Worm (Caenorhabditis elegans) whole organism, L4 larva: Measurements from ENCODE around the gene W08G11.5.
"Not testable (repeated sequence)": the region's sequence is repeated elsewhere in the genome, so short reads cannot be mapped to it uniquely, and the experiment has no call there.

Experiments used
- ctbp-1 ChIP-seq: fragments of 200-800 bp; sonication (Bioruptor generic); IDR thresholded peaks from 2 replicates; pipeline ENCODE4 v1.3.6; 2022; ENCODE audit warnings: missing genetic modification reagents, missing genetic modification characterization, missing compliant biosample characterization
- dpl-1 ChIP-seq: fragments of 150-350 bp; optimal IDR thresholded peaks from 2 replicates; lab custom pipeline; 2014; ENCODE audit warnings: missing biosample characterization, missing genetic modification reagents, missing genetic modification characterization
- dve-1 ChIP-seq: sonication (generic microtip); optimal IDR thresholded peaks from 2 replicates; lab custom pipeline; 2017; ENCODE audit warnings: antibody characterized with exemption, mild to moderate bottlenecking, missing genetic modification characterization, missing compliant biosample characterization; ENCODE audit not compliant: insufficient read depth
- egl-27 ChIP-seq: sonication (generic microtip); optimal IDR thresholded peaks from 3 replicates; lab custom pipeline; 2017; ENCODE audit warnings: missing biosample characterization, missing genetic modification reagents, missing genetic modification characterization
- lsy-2 ChIP-seq, 2 experiments: fragments of 150-350 bp in 1 of 2; sonication (generic microtip) in 1 of 2; optimal IDR thresholded peaks; 2 replicates each; lab custom pipeline; 2014 to 2017; ENCODE audit warnings: missing biosample characterization in 2 of 2, missing genetic modification characterization in 2 of 2
- mdl-1 ChIP-seq, 2 experiments: fragments of 150-350 bp in 1 of 2; sonication (generic microtip) in 1 of 2; optimal IDR thresholded peaks; 2 replicates each; lab custom pipeline; 2014 to 2017; ENCODE audit warnings: missing biosample characterization in 2 of 2, missing genetic modification characterization in 2 of 2
- nhr-102 ChIP-seq: sonication (generic microtip); optimal IDR thresholded peaks from 2 replicates; lab custom pipeline; 2016; ENCODE audit warnings: mild to moderate bottlenecking, missing genetic modification characterization, moderate library complexity, missing compliant biosample characterization
- nhr-11 ChIP-seq: fragments of 150-350 bp; optimal IDR thresholded peaks from 2 replicates; lab custom pipeline; 2014; ENCODE audit warnings: missing biosample characterization, missing genetic modification characterization
- nhr-76 ChIP-seq: fragments of 150-350 bp; optimal IDR thresholded peaks from 2 replicates; lab custom pipeline; 2014; ENCODE audit warnings: missing biosample characterization, missing genetic modification characterization
- pha-4 ChIP-seq, 2 experiments: fragments of 150-350 bp in 1 of 2; fragments of 200-800 bp in 1 of 2; sonication (Bioruptor generic) in 1 of 2; IDR thresholded peaks in 1 of 2; optimal IDR thresholded peaks in 1 of 2; 2 replicates each; pipeline versions ENCODE4 v1.3.6 to Lab custom; 2014 to 2022; ENCODE audit warnings: missing genetic modification characterization in 2 of 2, missing genetic modification reagents in 2 of 2, missing biosample characterization in 1 of 2, missing compliant biosample characterization in 1 of 2
- unc-39 ChIP-seq: sonication (generic microtip); optimal IDR thresholded peaks from 2 replicates; lab custom pipeline; 2017; ENCODE audit warnings: missing biosample characterization, missing genetic modification characterization
- unc-62 ChIP-seq, 3 experiments: fragments of 150-350 bp in 1 of 3; sonication (generic microtip); optimal IDR thresholded peaks in 2 of 3; peaks in 1 of 3; 1 replicate in 1 of 3; 2 replicates in 2 of 3; lab custom pipeline; 2014 to 2017; ENCODE audit warnings: missing biosample characterization in 3 of 3, missing genetic modification characterization in 3 of 3, missing genetic modification reagents in 3 of 3, missing genotype in 1 of 3
- zfp-2 ChIP-seq: sonication (generic microtip); optimal IDR thresholded peaks from 2 replicates; lab custom pipeline; 2016; ENCODE audit warnings: mild to moderate bottlenecking, missing genetic modification characterization, missing compliant biosample characterization
- zfp-3 ChIP-seq: fragments of 200-800 bp; sonication (Bioruptor generic); conservative IDR thresholded peaks from 2 replicates; pipeline ENCODE4 v1.3.6; 2022; ENCODE audit warnings: missing genetic modification reagents, missing genetic modification characterization, missing compliant biosample characterization

DNA sequence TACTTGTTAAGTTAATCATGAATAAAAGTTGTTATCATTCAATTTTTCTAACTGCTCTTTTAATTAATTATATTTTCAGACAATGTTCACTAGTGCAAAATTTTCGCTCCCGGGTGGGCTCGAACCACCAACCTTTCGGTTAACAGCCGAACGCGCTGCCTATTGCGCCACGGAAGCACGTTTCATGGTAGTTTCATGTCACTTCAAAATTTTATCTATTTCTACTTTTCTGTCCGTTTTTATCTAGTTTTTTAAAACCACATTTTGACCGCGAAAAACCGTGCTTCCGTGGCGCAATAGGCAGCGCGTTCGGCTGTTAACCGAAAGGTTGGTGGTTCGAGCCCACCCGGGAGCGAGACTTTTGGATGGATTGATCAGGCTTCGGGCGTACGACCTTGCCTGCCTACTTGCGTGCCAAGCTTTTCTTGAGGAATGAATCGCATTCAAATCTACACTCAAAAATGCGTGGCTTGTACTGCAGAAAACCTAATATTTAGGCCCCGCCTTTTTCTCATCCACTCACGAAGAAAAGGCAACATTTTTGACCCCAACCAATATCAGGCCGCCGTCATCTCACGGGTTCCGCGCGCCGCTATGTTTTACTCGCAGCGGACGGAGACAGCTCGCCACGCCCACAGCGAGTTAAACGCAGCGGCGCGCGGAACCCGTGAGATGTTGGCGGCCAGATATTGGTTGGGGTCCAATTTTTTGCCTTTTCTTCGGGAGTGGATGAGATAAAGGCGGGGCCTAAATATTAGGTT is 4.6 kb downstream of the W08G11.5 start:
- not testable (repeated sequence) for TF ChIP-seq nhr-11 (tag; lab: Kevin White, UChicago); egl-27; dpl-1 (GFP tag; lab: Kevin White, UChicago); zfp-2; mdl-1 (tag; optimal IDR thresholded peaks at IDR 0.05; lab: Kevin White, UChicago); lsy-2 (tag; optimal IDR thresholded peaks at IDR 0.05; lab: Kevin White, UChicago); ctbp-1 (GFP tag; lab: Robert Waterston, UW); zfp-3; unc-39 (tag; lab: Kevin White, UChicago); pha-4 (GFP tag; IDR thresholded peaks at IDR 0.05; lab: Robert Waterston, UW); pha-4 (tag; optimal IDR thresholded peaks at IDR 0.05; lab: Kevin White, UChicago); nhr-76; unc-62 (GFP tag; optimal IDR thresholded peaks at IDR 0.05 in 1 of 2; lab: Kevin White, UChicago); unc-62 (tag; optimal IDR thresholded peaks at IDR 0.05; lab: Kevin White, UChicago)
- TF ChIP-seq dve-1 (tag; lab: Kevin White, UChicago) (peak; percentile 27), nhr-102 (tag; lab: Kevin White, UChicago) (peak; percentile 9)
